Worm (Caenorhabditis elegans) whole organism, mixed stage, embryonic: Measurements from ENCODE around the gene K09E9.4.

Source experiments
- blmp-1 ChIP-seq: fragments of 150-350 bp; optimal IDR thresholded peaks from 2 replicates; lab custom pipeline; 2014; ENCODE audit warnings: missing biosample characterization, missing genetic modification characterization
- ceh-43 ChIP-seq: fragments of 200-800 bp; sonication (Bioruptor generic); optimal IDR thresholded peaks from 2 replicates; lab custom pipeline; 2018; ENCODE audit warnings: mild to moderate bottlenecking, missing genetic modification characterization, moderate library complexity, missing compliant biosample characterization
- ces-1 ChIP-seq: fragments of 150-350 bp; optimal IDR thresholded peaks from 2 replicates; lab custom pipeline; 2014; ENCODE audit warnings: missing biosample characterization, missing genetic modification reagents, missing genetic modification characterization
- lin-32 ChIP-seq: fragments of 200-800 bp; sonication (Bioruptor generic); optimal IDR thresholded peaks from 2 replicates; lab custom pipeline; 2018; ENCODE audit warnings: mild to moderate bottlenecking, missing genetic modification characterization, missing compliant biosample characterization
- lsy-2 ChIP-seq: fragments of 150-350 bp; optimal IDR thresholded peaks from 2 replicates; lab custom pipeline; 2014; ENCODE audit warnings: missing biosample characterization, missing genetic modification characterization
- mep-1 ChIP-seq: fragments of 150-350 bp; optimal IDR thresholded peaks from 2 replicates; lab custom pipeline; 2017; ENCODE audit warnings: missing biosample characterization, missing genetic modification reagents, missing genetic modification characterization, inconsistent platforms
- nhr-12 ChIP-seq: fragments of 150-350 bp; optimal IDR thresholded peaks from 2 replicates; lab custom pipeline; 2014; ENCODE audit warnings: missing biosample characterization, missing genetic modification characterization
- nhr-76 ChIP-seq: sonication (generic microtip); optimal IDR thresholded peaks from 2 replicates; lab custom pipeline; 2017; ENCODE audit warnings: missing biosample characterization, missing genetic modification characterization
- pha-4 ChIP-seq: fragments of 150-350 bp; optimal IDR thresholded peaks from 2 replicates; lab custom pipeline; 2018; ENCODE audit warnings: missing biosample characterization, missing genetic modification reagents, missing genetic modification characterization
- sptf-1 ChIP-seq: sonication (generic microtip); optimal IDR thresholded peaks from 2 replicates; lab custom pipeline; 2017; ENCODE audit warnings: mild to moderate bottlenecking, missing genetic modification characterization, moderate library complexity, missing compliant biosample characterization
- unc-39 ChIP-seq: fragments of 150-350 bp; optimal IDR thresholded peaks from 2 replicates; lab custom pipeline; 2014; ENCODE audit warnings: missing biosample characterization, missing genetic modification characterization
- unc-62 ChIP-seq: fragments of 150-350 bp; optimal IDR thresholded peaks from 2 replicates; lab custom pipeline; 2014; ENCODE audit warnings: missing biosample characterization, missing genetic modification reagents, missing genetic modification characterization

ce11 chrX:15630340-15630739 lies at the start of gene K09E9.4:
- no peak for TF ChIP-seq unc-62
- no peak for TF ChIP-seq unc-39 (tag; lab: Kevin White, UChicago)
- TF ChIP-seq ceh-43, result no peak
- TF ChIP-seq lin-32 (GFP tag; lab: Kevin White, UChicago), result no peak
- no peak for TF ChIP-seq blmp-1
- no peak for TF ChIP-seq pha-4
- TF ChIP-seq sptf-1 (tag; lab: Kevin White, UChicago), result no peak
- TF ChIP-seq lsy-2 (tag; lab: Kevin White, UChicago), result no peak
- no peak for TF ChIP-seq nhr-76 (tag; lab: Kevin White, UChicago)
- no peak for TF ChIP-seq nhr-12 (tag; lab: Kevin White, UChicago)
- no peak for TF ChIP-seq ces-1
- no peak for TF ChIP-seq mep-1 (tag; lab: Kevin White, UChicago)
